Worm (Caenorhabditis elegans): ENCODE measurements around the gene D1086.3.

ce11 chrV:14092403-14092802 lies at the start of gene D1086.3:
- no peak for TF ChIP-seq lin-15B (tag; optimal IDR thresholded peaks at IDR 0.05)
- TF ChIP-seq nhr-12 (tag; optimal IDR thresholded peaks at IDR 0.05), result no peak
- no peak for TF ChIP-seq unc-130 (tag; optimal IDR thresholded peaks at IDR 0.05)
- TF ChIP-seq pqm-1 (tag; optimal IDR thresholded peaks at IDR 0.05), result no peak
- TF ChIP-seq ces-1 (GFP tag; optimal IDR thresholded peaks at IDR 0.05), result no peak
- TF ChIP-seq fos-1 (tag; optimal IDR thresholded peaks at IDR 0.05), result no peak
- TF ChIP-seq fkh-10 (GFP tag; optimal IDR thresholded peaks at IDR 0.05), result no peak
- TF ChIP-seq vab-15 (tag; optimal IDR thresholded peaks at IDR 0.05), result no peak
- TF ChIP-seq alr-1 (tag; optimal IDR thresholded peaks at IDR 0.05; ENCODE audit: borderline replicate concordance), result no peak
- TF ChIP-seq ceh-8 (GFP tag; optimal IDR thresholded peaks at IDR 0.05), result no peak
- no peak for TF ChIP-seq zag-1 (tag; optimal IDR thresholded peaks at IDR 0.05)
- TF ChIP-seq snpc-4 (tag; optimal IDR thresholded peaks at IDR 0.05), result peak; percentile 98
- TF ChIP-seq mdl-1 (tag; optimal IDR thresholded peaks at IDR 0.05), result no peak
- TF ChIP-seq pag-3 (tag; optimal IDR thresholded peaks at IDR 0.05; ENCODE audit: borderline replicate concordance, insufficient read depth), result no peak
